Worm (Caenorhabditis elegans): ENCODE results near the gene F13A2.2.

DNA sequence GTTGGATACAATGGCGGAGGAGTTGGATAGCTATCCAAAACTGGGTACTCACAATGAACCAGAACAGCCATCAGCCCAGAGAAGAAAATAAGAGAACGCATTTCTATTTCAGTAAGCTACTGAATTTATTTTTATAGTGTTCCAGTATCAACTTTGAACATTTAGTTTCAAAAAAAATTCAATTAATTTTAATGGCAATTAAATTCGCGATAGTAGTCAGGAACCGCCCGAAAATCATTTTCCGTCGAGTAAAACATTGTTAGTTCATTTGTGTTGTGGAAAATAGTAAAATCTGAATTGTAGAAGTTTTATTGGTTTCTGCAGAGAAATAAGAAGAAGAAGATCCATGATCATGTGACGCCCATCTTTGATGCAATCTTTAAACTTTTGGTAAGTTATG lies 33.7 kb upstream of the F13A2.2 start, which contains the start of gene Y47D7A.6:
- TF ChIP-seq unc-62 (GFP tag; optimal IDR thresholded peaks at IDR 0.05) (no peak), ets-5 (GFP tag; IDR thresholded peaks at IDR 0.05) (no peak), nhr-77 (tag; optimal IDR thresholded peaks at IDR 0.05) (no peak), lsy-2 (tag; optimal IDR thresholded peaks at IDR 0.05) (no peak)
